Worm (Caenorhabditis elegans) whole organism, L4 larva: ENCODE measurements around the gene C27C12.1.

Experiments
- D1046.2 ChIP-seq: fragments of 200-800 bp; sonication (Bioruptor generic); IDR thresholded peaks from 2 replicates; pipeline ENCODE4 v1.3.6; 2022; ENCODE audit warnings: missing genetic modification characterization, missing compliant biosample characterization
- F26F4.8 ChIP-seq: fragments of 200-800 bp; sonication (Bioruptor generic); conservative IDR thresholded peaks from 2 replicates; pipeline ENCODE4 v1.3.6; 2022; ENCODE audit warnings: missing genetic modification characterization, missing compliant biosample characterization
- F37D6.2 ChIP-seq: sonication (generic microtip); optimal IDR thresholded peaks from 2 replicates; lab custom pipeline; 2016; ENCODE audit warnings: mild to moderate bottlenecking, missing genetic modification characterization, missing compliant biosample characterization
- R02D3.7 ChIP-seq: fragments of 150-350 bp; sonication (generic microtip); optimal IDR thresholded peaks from 3 replicates; lab custom pipeline; 2014; ENCODE audit warnings: missing biosample characterization, missing genetic modification characterization
- Y105C5A.15 ChIP-seq: fragments of 200-800 bp; sonication (Bioruptor generic); IDR thresholded peaks from 2 replicates; pipeline ENCODE4 v1.3.6; 2022; ENCODE audit warnings: missing genetic modification characterization, missing compliant biosample characterization
- Y48G9A.11 ChIP-seq: fragments of 200-800 bp; sonication (Bioruptor generic); IDR thresholded peaks from 2 replicates; pipeline ENCODE4 v1.3.6; 2022; ENCODE audit warnings: missing genetic modification reagents, missing genetic modification characterization, missing compliant biosample characterization
- Y75B8A.6 ChIP-seq: fragments of 200-800 bp; sonication (Bioruptor generic); IDR thresholded peaks from 2 replicates; pipeline ENCODE4 v1.3.6; 2022; ENCODE audit warnings: missing genetic modification reagents, missing genetic modification characterization, missing compliant biosample characterization
- ZK337.2 ChIP-seq: fragments of 200-800 bp; sonication (Bioruptor generic); IDR thresholded peaks from 2 replicates; pipeline ENCODE4 v1.3.6; 2022; ENCODE audit warnings: missing genetic modification reagents, missing genetic modification characterization, missing compliant biosample characterization
- arid-1 ChIP-seq: fragments of 200-800 bp; sonication (Bioruptor generic); conservative IDR thresholded peaks from 2 replicates; pipeline ENCODE4 v1.3.6; 2022; ENCODE audit warnings: missing genetic modification reagents, missing genetic modification characterization, missing compliant biosample characterization
- ceh-20 ChIP-seq: fragments of 200-800 bp; sonication (Bioruptor generic); IDR thresholded peaks from 2 replicates; pipeline ENCODE4 v1.3.6; 2022; ENCODE audit warnings: missing genetic modification reagents, missing genetic modification characterization, missing compliant biosample characterization
- ceh-32 ChIP-seq: sonication (generic microtip); optimal IDR thresholded peaks from 2 replicates; lab custom pipeline; 2016; ENCODE audit warnings: mild to moderate bottlenecking, missing genetic modification characterization, missing compliant biosample characterization; ENCODE audit not compliant: poor library complexity
- ceh-62 ChIP-seq: sonication (generic microtip); optimal IDR thresholded peaks from 2 replicates; lab custom pipeline; 2017; ENCODE audit warnings: missing biosample characterization, missing genetic modification characterization
- ctbp-1 ChIP-seq: fragments of 200-800 bp; sonication (Bioruptor generic); IDR thresholded peaks from 2 replicates; pipeline ENCODE4 v1.3.6; 2022; ENCODE audit warnings: missing genetic modification reagents, missing genetic modification characterization, missing compliant biosample characterization
- daf-12 ChIP-seq: fragments of 150-350 bp; optimal IDR thresholded peaks from 2 replicates; lab custom pipeline; 2014; ENCODE audit warnings: missing biosample characterization, missing genetic modification reagents, missing genetic modification characterization
- daf-16 ChIP-seq, 3 experiments: sonication (generic microtip); optimal IDR thresholded peaks; 2 replicates each; lab custom pipeline; 2016 to 2017; ENCODE audit warnings: missing genetic modification characterization in 3 of 3, missing genetic modification reagents in 3 of 3, mild to moderate bottlenecking in 2 of 3, missing compliant biosample characterization in 2 of 3, missing biosample characterization in 1 of 3, moderate library complexity in 1 of 3
- daf-19 ChIP-seq: fragments of 200-800 bp; sonication (Bioruptor generic); conservative IDR thresholded peaks from 2 replicates; pipeline ENCODE4 v1.3.6; 2022; ENCODE audit warnings: missing genetic modification characterization, missing compliant biosample characterization
- dpl-1 ChIP-seq: fragments of 150-350 bp; optimal IDR thresholded peaks from 2 replicates; lab custom pipeline; 2014; ENCODE audit warnings: missing biosample characterization, missing genetic modification reagents, missing genetic modification characterization
- gei-8 ChIP-seq: fragments of 200-800 bp; sonication (Bioruptor generic); optimal IDR thresholded peaks from 2 replicates; lab custom pipeline; 2018; ENCODE audit warnings: mild to moderate bottlenecking, missing genetic modification characterization, missing compliant biosample characterization
- hmg-1.1 ChIP-seq: fragments of 200-800 bp; sonication (Bioruptor generic); IDR thresholded peaks from 2 replicates; pipeline ENCODE4 v1.3.6; 2022; ENCODE audit warnings: missing genetic modification reagents, missing genetic modification characterization, missing compliant biosample characterization
- jun-1 ChIP-seq: fragments of 150-350 bp; optimal IDR thresholded peaks from 2 replicates; lab custom pipeline; 2014; ENCODE audit warnings: missing biosample characterization, missing genetic modification reagents, missing genetic modification characterization
- lin-1 ChIP-seq: fragments of 200-800 bp; sonication (Bioruptor generic); IDR thresholded peaks from 2 replicates; pipeline ENCODE4 v1.3.6; 2022; ENCODE audit warnings: missing genetic modification reagents, missing genetic modification characterization, missing compliant biosample characterization
- lin-13 ChIP-seq: fragments of 150-350 bp; optimal IDR thresholded peaks from 2 replicates; lab custom pipeline; 2014; ENCODE audit warnings: missing biosample characterization, missing genetic modification reagents, missing genetic modification characterization
- lin-15B ChIP-seq: fragments of 150-350 bp; sonication (generic microtip); optimal IDR thresholded peaks from 3 replicates; lab custom pipeline; 2014; ENCODE audit warnings: missing biosample characterization, missing genetic modification characterization
- lin-29 ChIP-seq: fragments of 200-800 bp; sonication (Bioruptor generic); IDR thresholded peaks from 2 replicates; pipeline ENCODE4 v1.3.6; 2022; ENCODE audit warnings: missing genetic modification reagents, missing genetic modification characterization, missing compliant biosample characterization
- lin-38 ChIP-seq: fragments of 200-800 bp; sonication (Bioruptor generic); IDR thresholded peaks from 2 replicates; pipeline ENCODE4 v1.3.6; 2022; ENCODE audit warnings: missing genetic modification reagents, missing genetic modification characterization, missing compliant biosample characterization
- mdl-1 ChIP-seq, 2 experiments: fragments of 150-350 bp in 1 of 2; sonication (generic microtip) in 1 of 2; optimal IDR thresholded peaks; 2 replicates each; lab custom pipeline; 2014 to 2017; ENCODE audit warnings: missing biosample characterization in 2 of 2, missing genetic modification characterization in 2 of 2
- mdt-29 ChIP-seq: fragments of 200-800 bp; sonication (Bioruptor generic); IDR thresholded peaks from 2 replicates; pipeline ENCODE4 v1.3.6; 2022; ENCODE audit warnings: missing genetic modification reagents, missing genetic modification characterization, missing compliant biosample characterization
- mep-1 ChIP-seq: fragments of 150-350 bp; sonication (generic microtip); optimal IDR thresholded peaks from 3 replicates; lab custom pipeline; 2014; ENCODE audit warnings: missing biosample characterization, missing genetic modification characterization
- nhr-25 ChIP-seq: sonication (generic microtip); optimal IDR thresholded peaks from 2 replicates; lab custom pipeline; 2017; ENCODE audit warnings: missing genetic modification characterization, mild to moderate bottlenecking, missing compliant biosample characterization, antibody characterized with exemption, moderate library complexity, borderline replicate concordance; ENCODE audit not compliant: insufficient read depth
- nhr-28 ChIP-seq: fragments of 150-350 bp; optimal IDR thresholded peaks from 2 replicates; lab custom pipeline; 2014; ENCODE audit warnings: missing biosample characterization, missing genetic modification characterization
- nhr-41 ChIP-seq: fragments of 200-800 bp; sonication (Bioruptor generic); IDR thresholded peaks from 2 replicates; pipeline ENCODE4 v1.3.6; 2022; ENCODE audit warnings: missing genetic modification reagents, missing genetic modification characterization, missing compliant biosample characterization
- nhr-42 ChIP-seq: fragments of 200-800 bp; sonication (Bioruptor generic); IDR thresholded peaks from 2 replicates; pipeline ENCODE4 v1.3.6; 2022; ENCODE audit warnings: missing genetic modification characterization, missing compliant biosample characterization
- nhr-48 ChIP-seq: sonication (generic microtip); optimal IDR thresholded peaks from 2 replicates; lab custom pipeline; 2016; ENCODE audit warnings: mild to moderate bottlenecking, missing genetic modification characterization, missing compliant biosample characterization
- nhr-6 ChIP-seq: fragments of 150-350 bp; optimal IDR thresholded peaks from 2 replicates; lab custom pipeline; 2014; ENCODE audit warnings: missing biosample characterization, missing genetic modification characterization
- nhr-76 ChIP-seq: fragments of 150-350 bp; optimal IDR thresholded peaks from 2 replicates; lab custom pipeline; 2014; ENCODE audit warnings: missing biosample characterization, missing genetic modification characterization
- nhr-77 ChIP-seq: fragments of 150-350 bp; optimal IDR thresholded peaks from 2 replicates; lab custom pipeline; 2014; ENCODE audit warnings: missing biosample characterization, missing genetic modification characterization
- pha-4 ChIP-seq, 2 experiments: fragments of 150-350 bp in 1 of 2; fragments of 200-800 bp in 1 of 2; sonication (Bioruptor generic) in 1 of 2; IDR thresholded peaks in 1 of 2; optimal IDR thresholded peaks in 1 of 2; 2 replicates each; pipeline versions ENCODE4 v1.3.6 to Lab custom; 2014 to 2022; ENCODE audit warnings: missing genetic modification characterization in 2 of 2, missing genetic modification reagents in 2 of 2, missing biosample characterization in 1 of 2, missing compliant biosample characterization in 1 of 2
- rbr-2 ChIP-seq: sonication (generic microtip); optimal IDR thresholded peaks from 2 replicates; lab custom pipeline; 2016; ENCODE audit warnings: missing genotype, missing genetic modification characterization, missing compliant biosample characterization
- sdz-12 ChIP-seq: fragments of 200-800 bp; sonication (Bioruptor generic); optimal IDR thresholded peaks from 2 replicates; lab custom pipeline; 2018; ENCODE audit warnings: mild to moderate bottlenecking, missing genetic modification characterization, missing compliant biosample characterization
- skn-1 ChIP-seq: fragments of 150-350 bp; optimal IDR thresholded peaks from 2 replicates; lab custom pipeline; 2014; ENCODE audit warnings: missing biosample characterization, missing genetic modification characterization
- snpc-1.2 ChIP-seq: fragments of 200-800 bp; sonication (Bioruptor generic); IDR thresholded peaks from 2 replicates; pipeline ENCODE4 v1.3.6; 2022; ENCODE audit warnings: missing genetic modification reagents, missing genetic modification characterization, missing compliant biosample characterization
- snpc-4 ChIP-seq: fragments of 150-350 bp; optimal IDR thresholded peaks from 2 replicates; lab custom pipeline; 2014; ENCODE audit warnings: missing biosample characterization, missing genetic modification characterization
- spr-1 ChIP-seq: sonication (generic microtip); optimal IDR thresholded peaks from 2 replicates; lab custom pipeline; 2016; ENCODE audit warnings: mild to moderate bottlenecking, missing genetic modification characterization, missing compliant biosample characterization
- spr-3 ChIP-seq: fragments of 200-800 bp; sonication (Bioruptor generic); optimal IDR thresholded peaks from 2 replicates; lab custom pipeline; 2018; ENCODE audit warnings: mild to moderate bottlenecking, missing genetic modification characterization, missing compliant biosample characterization
- unc-62 ChIP-seq, 3 experiments: fragments of 150-350 bp in 1 of 3; sonication (generic microtip); optimal IDR thresholded peaks in 2 of 3; peaks in 1 of 3; 1 replicate in 1 of 3; 2 replicates in 2 of 3; lab custom pipeline; 2014 to 2017; ENCODE audit warnings: missing biosample characterization in 3 of 3, missing genetic modification characterization in 3 of 3, missing genetic modification reagents in 3 of 3, missing genotype in 1 of 3
- zfp-2 ChIP-seq: sonication (generic microtip); optimal IDR thresholded peaks from 2 replicates; lab custom pipeline; 2016; ENCODE audit warnings: mild to moderate bottlenecking, missing genetic modification characterization, missing compliant biosample characterization
- zfp-3 ChIP-seq: fragments of 200-800 bp; sonication (Bioruptor generic); conservative IDR thresholded peaks from 2 replicates; pipeline ENCODE4 v1.3.6; 2022; ENCODE audit warnings: missing genetic modification reagents, missing genetic modification characterization, missing compliant biosample characterization
- zip-11 ChIP-seq: fragments of 200-800 bp; sonication (Bioruptor generic); IDR thresholded peaks from 2 replicates; pipeline ENCODE4 v1.3.6; 2022; ENCODE audit warnings: missing genetic modification characterization, missing compliant biosample characterization
- ztf-11 ChIP-seq: fragments of 150-350 bp; optimal IDR thresholded peaks from 2 replicates; lab custom pipeline; 2014; ENCODE audit warnings: missing biosample characterization, missing genetic modification characterization

Gene C27C12.1

DNA sequence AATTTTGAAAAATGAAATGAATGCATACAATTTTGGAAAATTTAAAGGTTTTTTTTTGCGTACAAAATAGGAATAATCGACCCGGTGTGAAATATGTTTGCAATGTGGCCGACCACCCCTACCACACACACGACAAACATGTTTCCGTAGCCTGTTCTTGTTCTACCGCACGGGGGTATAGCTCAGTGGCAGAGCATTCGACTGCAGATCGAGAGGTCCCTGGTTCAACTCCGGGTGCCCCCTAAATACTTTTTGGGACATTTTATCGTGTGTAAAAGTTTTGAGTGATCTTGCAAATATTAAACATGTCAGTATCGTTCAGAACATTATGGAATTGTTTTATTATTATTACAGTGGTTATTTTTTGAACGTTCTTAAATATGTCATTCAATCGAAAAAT, 48.9 kb downstream of the C27C12.1 start (continued):
- 0 out of 2 replicates have a peak, but pooled peaks have one; percentile 55 for TF ChIP-seq nhr-41 (GFP tag; lab: Robert Waterston, UW)
- peak; percentile 46 to 88 for TF ChIP-seq daf-16 (GFP tag; optimal IDR thresholded peaks at IDR 0.05; lab: Kevin White, UChicago)
- TF ChIP-seq daf-16 (tag; optimal IDR thresholded peaks at IDR 0.05; lab: Kevin White, UChicago), result peak; percentile 38
- peak; percentile 84 for TF ChIP-seq hmg-1.1
- TF ChIP-seq Y48G9A.11 (GFP tag; lab: Robert Waterston, UW), result 0 out of 2 replicates have a peak, but pooled peaks have one; percentile 7
- TF ChIP-seq F26F4.8, result peak; percentile 80
- no peak for TF ChIP-seq zip-11 (GFP tag; lab: Robert Waterston, UW)
- peak; percentile 46 for TF ChIP-seq spr-1
- TF ChIP-seq ZK337.2 (GFP tag; lab: Robert Waterston, UW), result peak; percentile 30; the same call in 1 of the 2 replicates
- no peak for TF ChIP-seq zfp-2 (tag; lab: Kevin White, UChicago)
- TF ChIP-seq R02D3.7 (tag; lab: Kevin White, UChicago), result no peak
- peak in 1 of 2 experiments; percentile 28 for TF ChIP-seq unc-62 (GFP tag; optimal IDR thresholded peaks at IDR 0.05 in 1 of 2; lab: Kevin White, UChicago)
- no peak for TF ChIP-seq unc-62 (tag; optimal IDR thresholded peaks at IDR 0.05; lab: Kevin White, UChicago)
- peak; percentile 82 for TF ChIP-seq snpc-1.2 (GFP tag; lab: Robert Waterston, UW)
- peak; percentile 70 for TF ChIP-seq nhr-48 (tag; lab: Kevin White, UChicago)
- TF ChIP-seq nhr-25 (tag; lab: Kevin White, UChicago), result peak; percentile 9
- TF ChIP-seq Y75B8A.6 (GFP tag; lab: Robert Waterston, UW), result no peak; the same call in 1 of the 2 replicates
- peak; percentile 36 for TF ChIP-seq F37D6.2 (tag; lab: Kevin White, UChicago)
- no peak for TF ChIP-seq mdl-1 (tag; optimal IDR thresholded peaks at IDR 0.05; lab: Kevin White, UChicago)
- no peak for TF ChIP-seq daf-12 (tag; lab: Kevin White, UChicago)
- no peak for TF ChIP-seq spr-3
- peak; percentile 64; the same call in 1 of the 2 replicates for TF ChIP-seq lin-29
- TF ChIP-seq lin-1 (GFP tag; lab: Robert Waterston, UW), result 0 out of 2 replicates have a peak, but pooled peaks have one; percentile 54
- TF ChIP-seq ceh-20, result peak; percentile 67
- peak; percentile 76; the same call in 1 of the 2 replicates for TF ChIP-seq lin-38 (GFP tag; lab: Robert Waterston, UW)
- TF ChIP-seq daf-19 (GFP tag; lab: Robert Waterston, UW), result peak; percentile 89
- no peak for TF ChIP-seq lin-13 (GFP tag; lab: Kevin White, UChicago)
- no peak for TF ChIP-seq ceh-32 (tag; lab: Kevin White, UChicago)
- no peak for TF ChIP-seq dpl-1 (GFP tag; lab: Kevin White, UChicago)
- TF ChIP-seq skn-1 (tag; lab: Kevin White, UChicago), result no peak
- TF ChIP-seq jun-1 (tag; lab: Kevin White, UChicago), result no peak
- peak; percentile 60; the same call in 1 of the 2 replicates for TF ChIP-seq mdt-29 (GFP tag; lab: Robert Waterston, UW)
- TF ChIP-seq nhr-6 (tag; lab: Kevin White, UChicago), result peak; percentile 32
- no peak for TF ChIP-seq nhr-76 (tag; lab: Kevin White, UChicago)
- TF ChIP-seq lin-15B (tag; lab: Kevin White, UChicago), result no peak
- TF ChIP-seq Y105C5A.15 (GFP tag; lab: Robert Waterston, UW), result peak; percentile 90
- TF ChIP-seq arid-1 (GFP tag; lab: Robert Waterston, UW), result peak; percentile 79
- peak; percentile 74; the same call in 1 of the 2 replicates for TF ChIP-seq nhr-42
- TF ChIP-seq mep-1 (tag; lab: Kevin White, UChicago), result peak; percentile 72
- no peak for TF ChIP-seq sdz-12 (GFP tag; lab: Kevin White, UChicago)
- TF ChIP-seq ctbp-1 (GFP tag; lab: Robert Waterston, UW), result peak; percentile 57; the same call in 1 of the 2 replicates
- TF ChIP-seq rbr-2, result peak; percentile 62
- TF ChIP-seq pha-4 (GFP tag; IDR thresholded peaks at IDR 0.05; lab: Robert Waterston, UW), result peak; percentile 87
- TF ChIP-seq pha-4 (tag; optimal IDR thresholded peaks at IDR 0.05; lab: Kevin White, UChicago), result no peak
- TF ChIP-seq ceh-62 (tag; lab: Kevin White, UChicago), result no peak
- peak; percentile 80; the same call in 1 of the 2 replicates for TF ChIP-seq D1046.2 (GFP tag; lab: Robert Waterston, UW)
- TF ChIP-seq snpc-4, result no peak
- TF ChIP-seq zfp-3 (GFP tag; lab: Robert Waterston, UW), result peak; percentile 66
- TF ChIP-seq ztf-11, result no peak
- no peak for TF ChIP-seq nhr-77 (tag; lab: Kevin White, UChicago)
- peak; percentile 13 for TF ChIP-seq nhr-28 (tag; lab: Kevin White, UChicago)
- TF ChIP-seq gei-8 (GFP tag; lab: Kevin White, UChicago), result peak; percentile 40
